Fruit fly (Drosophila melanogaster) whole organism, pupa: ENCODE data around the gene if.
A peak's percentile ranks its signal among the peaks of the same experiment; 100 is the strongest.

Experiments
- CG10348 ChIP-seq: fragments of 200-800 bp; sonication (Bioruptor generic); IDR thresholded peaks from 2 replicates; pipeline ENCODE4 v1.3.6; 2022; ENCODE audit warnings: missing biosample characterization, missing genetic modification characterization
- CG12605 ChIP-seq: fragments of 200-800 bp; sonication (Bioruptor generic); IDR thresholded peaks from 2 replicates; pipeline ENCODE4 v1.3.6; 2022; ENCODE audit warnings: missing biosample characterization, missing genetic modification characterization
- CG13204 ChIP-seq: fragments of 200-800 bp; sonication (Bioruptor generic); optimal IDR thresholded peaks from 2 replicates; lab custom pipeline; 2018; ENCODE audit warnings: missing biosample characterization, mild to moderate bottlenecking, missing genetic modification characterization, moderate library complexity
- CG14655 ChIP-seq: fragments of 200-800 bp; sonication (Bioruptor generic); optimal IDR thresholded peaks from 3 replicates; lab custom pipeline; 2017; ENCODE audit warnings: mild to moderate bottlenecking, missing biosample characterization, missing genetic modification reagents, missing genetic modification characterization
- CG15710 ChIP-seq: fragments of 200-800 bp; sonication (Bioruptor generic); optimal IDR thresholded peaks from 2 replicates; lab custom pipeline; 2018; ENCODE audit warnings: missing biosample characterization, mild to moderate bottlenecking, missing genetic modification characterization, moderate library complexity
- CG17806 ChIP-seq: fragments of 200-800 bp; sonication (Bioruptor generic); optimal IDR thresholded peaks from 2 replicates; lab custom pipeline; 2018; ENCODE audit warnings: missing biosample characterization, mild to moderate bottlenecking, missing genetic modification characterization, moderate library complexity
- CG32121 ChIP-seq: fragments of 200-800 bp; sonication (Bioruptor generic); IDR thresholded peaks from 2 replicates; pipeline ENCODE4 v1.3.6; 2022; ENCODE audit warnings: missing biosample characterization, missing genetic modification characterization
- CG34367 ChIP-seq: fragments of 200-800 bp; sonication (Bioruptor generic); optimal IDR thresholded peaks from 2 replicates; lab custom pipeline; 2018; ENCODE audit warnings: missing biosample characterization, mild to moderate bottlenecking, missing genetic modification characterization
- CG4496 ChIP-seq: fragments of 200-800 bp; sonication (Bioruptor generic); IDR thresholded peaks from 3 replicates; pipeline ENCODE4 v1.3.6; 2022; ENCODE audit warnings: missing biosample characterization, missing genetic modification characterization
- CG8159 ChIP-seq: fragments of 200-800 bp; sonication (Bioruptor generic); optimal IDR thresholded peaks from 3 replicates; lab custom pipeline; 2018; ENCODE audit warnings: missing biosample characterization, mild to moderate bottlenecking, missing genetic modification characterization, moderate library complexity
- CG8301 ChIP-seq: fragments of 200-800 bp; sonication (Bioruptor generic); optimal IDR thresholded peaks from 2 replicates; lab custom pipeline; 2018; ENCODE audit warnings: missing biosample characterization, mild to moderate bottlenecking, missing genetic modification characterization
- CG9948 ChIP-seq: fragments of 200-800 bp; sonication (Bioruptor generic); optimal IDR thresholded peaks from 2 replicates; lab custom pipeline; 2018; ENCODE audit warnings: missing biosample characterization, mild to moderate bottlenecking, missing genetic modification characterization, moderate library complexity
- D1 ChIP-seq: fragments of 200-800 bp; sonication (Bioruptor generic); optimal IDR thresholded peaks from 2 replicates; lab custom pipeline; 2018; ENCODE audit warnings: missing biosample characterization, mild to moderate bottlenecking, missing genetic modification characterization, moderate library complexity
- EcR ChIP-seq: fragments of 200-800 bp; sonication (Bioruptor generic); optimal IDR thresholded peaks from 3 replicates; lab custom pipeline; 2019; ENCODE audit warnings: missing biosample characterization, missing genetic modification characterization, mild to moderate bottlenecking, moderate library complexity, missing genetic modification reagents
- Ets98B ChIP-seq: fragments of 200-800 bp; sonication (Bioruptor generic); IDR thresholded peaks from 2 replicates; pipeline ENCODE4 v1.3.6; 2022; ENCODE audit warnings: missing biosample characterization, missing genetic modification characterization
- Pif1A ChIP-seq: fragments of 200-800 bp; sonication (Bioruptor generic); optimal IDR thresholded peaks from 3 replicates; lab custom pipeline; 2016; ENCODE audit warnings: missing biosample characterization, missing genetic modification characterization
- Pif1B ChIP-seq: fragments of 200-800 bp; sonication (Bioruptor generic); optimal IDR thresholded peaks from 3 replicates; lab custom pipeline; 2016; ENCODE audit warnings: missing biosample characterization, missing genetic modification characterization
- Snoo ChIP-seq: fragments of 200-800 bp; sonication (Bioruptor generic); optimal IDR thresholded peaks from 3 replicates; lab custom pipeline; 2017; ENCODE audit warnings: missing biosample characterization, mild to moderate bottlenecking, missing genetic modification characterization, inconsistent platforms
- fd96Ca ChIP-seq: fragments of 200-800 bp; sonication (Bioruptor generic); IDR thresholded peaks from 3 replicates; pipeline ENCODE4 v1.3.6; 2022; ENCODE audit warnings: missing biosample characterization, missing genetic modification characterization
- gl ChIP-seq: fragments of 200-800 bp; sonication (Bioruptor generic); optimal IDR thresholded peaks from 2 replicates; lab custom pipeline; 2018; ENCODE audit warnings: missing biosample characterization, mild to moderate bottlenecking, missing genetic modification characterization
- rn ChIP-seq: fragments of 200-800 bp; sonication (Bioruptor generic); IDR thresholded peaks from 2 replicates; pipeline ENCODE4 v1.3.6; 2022; ENCODE audit warnings: missing biosample characterization, missing genetic modification characterization

The if gene

DNA sequence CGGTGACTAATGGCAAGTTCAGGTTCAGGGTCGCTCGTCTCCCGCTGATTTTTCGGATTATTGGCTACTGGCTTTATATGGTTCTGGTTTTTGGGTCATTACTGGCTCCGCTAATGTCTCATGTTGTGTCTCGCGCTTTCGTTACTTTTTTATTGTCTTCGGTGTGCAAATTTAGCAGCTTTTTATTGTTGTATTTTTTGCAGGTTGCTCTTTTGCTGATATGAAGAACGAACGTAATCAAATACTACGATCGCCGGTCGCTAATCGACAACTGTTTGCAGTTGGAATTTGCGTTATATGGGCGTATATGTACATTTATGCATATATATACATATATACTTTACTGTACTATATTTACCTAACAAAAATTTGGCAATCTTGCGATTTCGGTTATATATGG lies 58.7 kb downstream of the if start:
- TF ChIP-seq Ets98B (GFP tag; lab: Robert Waterston, UW), result no peak
- no peak for TF ChIP-seq EcR (GFP tag; lab: Kevin White, UChicago)
- no peak for TF ChIP-seq CG12605 (GFP tag; lab: Robert Waterston, UW)
- no peak for TF ChIP-seq CG13204 (GFP tag; lab: Kevin White, UChicago)
- no peak for TF ChIP-seq Snoo
- TF ChIP-seq CG14655 (GFP tag; lab: Kevin White, UChicago), result no peak
- no peak for TF ChIP-seq CG8301 (tag; lab: Kevin White, UChicago)
- no peak for TF ChIP-seq CG17806 (tag; lab: Kevin White, UChicago)
- TF ChIP-seq Pif1B (GFP tag; lab: Kevin White, UChicago), result no peak
- TF ChIP-seq gl (tag; lab: Kevin White, UChicago), result no peak
- no peak for TF ChIP-seq CG34367
- no peak for TF ChIP-seq CG15710 (tag; lab: Kevin White, UChicago)
- TF ChIP-seq rn (GFP tag; lab: Robert Waterston, UW), result no peak

dm6 chrX:16723203-16724173 lies 59.7 kb downstream of the if start:
- peak; percentile 53 for TF ChIP-seq CG14655 (GFP tag; lab: Kevin White, UChicago)
- TF ChIP-seq Pif1B (GFP tag; lab: Kevin White, UChicago), result no peak
- peak; percentile 67 for TF ChIP-seq CG32121 (GFP tag; lab: Robert Waterston, UW)
- peak; percentile 81 for TF ChIP-seq CG34367
- peak; percentile 43; the same call in 1 of the 2 replicates for TF ChIP-seq Ets98B (GFP tag; lab: Robert Waterston, UW)
- peak; percentile 22; the same call in 1 of the 2 replicates for TF ChIP-seq CG10348
- 0 out of 3 replicates have a peak, but pooled peaks have one; percentile 42 for TF ChIP-seq fd96Ca (GFP tag; lab: Robert Waterston, UW)
- peak; percentile 64 for TF ChIP-seq CG8159
- TF ChIP-seq gl (tag; lab: Kevin White, UChicago), result peak; percentile 92
- no peak for TF ChIP-seq D1
- TF ChIP-seq CG12605 (GFP tag; lab: Robert Waterston, UW), result peak; percentile 31; the same call in 1 of the 2 replicates
- TF ChIP-seq Snoo, result peak; percentile 65
- TF ChIP-seq Pif1A (GFP tag; lab: Kevin White, UChicago), result no peak
- peak; percentile 70 for TF ChIP-seq EcR (GFP tag; lab: Kevin White, UChicago)
- peak; percentile 51 for TF ChIP-seq CG15710 (tag; lab: Kevin White, UChicago)
- peak; percentile 82 for TF ChIP-seq CG13204 (GFP tag; lab: Kevin White, UChicago)
- TF ChIP-seq CG8301 (tag; lab: Kevin White, UChicago), result peak; percentile 46
- TF ChIP-seq CG4496 (GFP tag; lab: Robert Waterston, UW), result peak; percentile 57
- peak; percentile 8; the same call in 1 of the 2 replicates for TF ChIP-seq rn (GFP tag; lab: Robert Waterston, UW)
- peak; percentile 60 for TF ChIP-seq CG17806 (tag; lab: Kevin White, UChicago)
- peak; percentile 68 for TF ChIP-seq CG9948 (tag; lab: Kevin White, UChicago)

DNA sequence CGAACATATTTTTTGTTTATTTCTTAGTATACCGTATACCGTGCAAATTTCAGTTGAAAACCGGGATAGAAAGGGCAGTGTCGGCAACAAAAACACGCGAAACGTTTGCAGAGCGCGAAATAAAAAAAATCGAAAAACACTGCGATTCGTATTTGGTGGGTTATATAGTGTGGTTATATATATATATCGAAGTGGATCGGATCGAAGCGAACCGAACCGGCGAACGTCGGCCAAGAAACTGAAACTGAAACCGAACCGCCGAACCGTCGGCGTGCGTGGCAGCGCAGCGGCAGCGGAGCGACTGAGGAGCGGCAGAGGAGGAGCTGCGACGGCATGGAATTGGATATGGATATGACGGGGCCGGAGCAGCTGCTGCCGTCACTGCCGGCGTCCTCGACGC lies 62.1 kb downstream of the if start, which contains the start of the genes CG32572 and CG34325:
Gene CG32572 (plus strand): TSS at position 16 of the 400 bp plus-strand sequence.
Gene CG34325 (minus strand): TSS at position 244 of the 400 bp plus-strand sequence.
- TF ChIP-seq CG4496 (GFP tag; lab: Robert Waterston, UW) (no peak), D1 (no peak), CG12605 (GFP tag; lab: Robert Waterston, UW) (no peak), gl (tag; lab: Kevin White, UChicago) (no peak), CG14655 (GFP tag; lab: Kevin White, UChicago) (no peak), CG8159 (no peak), EcR (GFP tag; lab: Kevin White, UChicago) (no peak), Pif1A (GFP tag; lab: Kevin White, UChicago) (no peak), CG8301 (tag; lab: Kevin White, UChicago) (no peak), CG32121 (GFP tag; lab: Robert Waterston, UW) (no peak), CG9948 (tag; lab: Kevin White, UChicago) (no peak), CG15710 (tag; lab: Kevin White, UChicago) (no peak)

- TF ChIP-seq CG10348 (no peak), CG15710 (tag; lab: Kevin White, UChicago) (no peak), CG12605 (GFP tag; lab: Robert Waterston, UW) (no peak), Snoo (no peak), CG32121 (GFP tag; lab: Robert Waterston, UW) (no peak), gl (tag; lab: Kevin White, UChicago) (no peak), CG4496 (GFP tag; lab: Robert Waterston, UW) (no peak), CG14655 (GFP tag; lab: Kevin White, UChicago) (no peak), rn (GFP tag; lab: Robert Waterston, UW) (no peak), CG8301 (tag; lab: Kevin White, UChicago) (no peak), Pif1B (GFP tag; lab: Kevin White, UChicago) (no peak), CG8159 (no peak)
Observed at dm6 chrX:16718169-16718723, 65.0 kb downstream of the if start.

DNA sequence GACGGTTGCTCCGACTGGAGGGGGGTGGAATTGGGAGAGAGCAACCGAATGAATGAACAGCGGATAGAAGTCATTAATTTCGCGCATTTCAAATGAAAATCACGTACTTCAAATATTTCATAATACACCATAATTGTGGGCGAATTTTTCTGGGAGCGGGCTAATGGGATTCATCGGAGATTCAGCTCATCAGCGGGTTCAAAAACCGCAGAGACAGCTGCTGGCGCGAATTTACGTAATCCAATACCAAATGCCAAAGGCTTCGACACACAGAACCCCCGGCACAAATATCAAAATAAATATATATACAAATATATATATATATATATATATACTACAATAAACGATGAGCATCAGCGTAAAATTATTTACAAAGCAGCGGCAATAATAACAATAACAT lies 66.6 kb downstream of the if start:
- TF ChIP-seq Pif1B (GFP tag; lab: Kevin White, UChicago) (no peak), Pif1A (GFP tag; lab: Kevin White, UChicago) (no peak), CG32121 (GFP tag; lab: Robert Waterston, UW) (no peak), EcR (GFP tag; lab: Kevin White, UChicago) (no peak), Ets98B (GFP tag; lab: Robert Waterston, UW) (no peak)
